Fruit fly (Drosophila melanogaster) whole organism, embryonic: ENCODE results near the gene TBC1d7.

Experiments used
- CG1233 ChIP-seq: fragments of 200-800 bp; sonication (Bioruptor generic); optimal IDR thresholded peaks from 4 replicates; lab custom pipeline; 2018; ENCODE audit warnings: missing biosample characterization, mild to moderate bottlenecking, missing genetic modification characterization
- CG12942 ChIP-seq: fragments of 200-800 bp; sonication (Bioruptor generic); optimal IDR thresholded peaks from 3 replicates; lab custom pipeline; 2016; ENCODE audit warnings: missing biosample characterization, missing genetic modification characterization
- CG15696 ChIP-seq: fragments of 200-800 bp; sonication (Bioruptor generic); optimal IDR thresholded peaks from 2 replicates; lab custom pipeline; 2019; ENCODE audit warnings: missing biosample characterization, mild to moderate bottlenecking, missing genetic modification characterization, moderate library complexity
- CG1647 ChIP-seq: fragments of 200-800 bp; sonication (Bioruptor generic); optimal IDR thresholded peaks from 3 replicates; lab custom pipeline; 2016; ENCODE audit warnings: missing biosample characterization, missing genetic modification characterization
- CG17359 ChIP-seq: fragments of 200-800 bp; sonication (Bioruptor generic); optimal IDR thresholded peaks from 3 replicates; lab custom pipeline; 2018; ENCODE audit warnings: missing biosample characterization, mild to moderate bottlenecking, missing genetic modification characterization, moderate library complexity
- CG2678 ChIP-seq: fragments of 200-800 bp; sonication (Bioruptor generic); optimal IDR thresholded peaks from 3 replicates; lab custom pipeline; 2019; ENCODE audit warnings: missing biosample characterization, mild to moderate bottlenecking, missing genetic modification characterization, moderate library complexity
- CG32772 ChIP-seq: fragments of 200-800 bp; sonication (Bioruptor generic); IDR thresholded peaks from 2 replicates; pipeline ENCODE4 v1.3.6; 2022; ENCODE audit warnings: missing biosample characterization, missing genetic modification characterization
- CG3838 ChIP-seq: fragments of 200-800 bp; sonication (Bioruptor generic); optimal IDR thresholded peaks from 3 replicates; lab custom pipeline; 2016; ENCODE audit warnings: missing biosample characterization, missing genetic modification characterization
- CG4707 ChIP-seq: fragments of 200-800 bp; sonication (Bioruptor generic); optimal IDR thresholded peaks from 2 replicates; lab custom pipeline; 2018; ENCODE audit warnings: missing biosample characterization, mild to moderate bottlenecking, missing genetic modification characterization, moderate library complexity
- CG6654 ChIP-seq: fragments of 200-800 bp; sonication (Bioruptor generic); optimal IDR thresholded peaks from 2 replicates; lab custom pipeline; 2017; ENCODE audit warnings: missing biosample characterization, mild to moderate bottlenecking, missing genetic modification characterization
- CG6765 ChIP-seq: fragments of 200-800 bp; sonication (Bioruptor generic); optimal IDR thresholded peaks from 3 replicates; lab custom pipeline; 2017; ENCODE audit warnings: missing biosample characterization, mild to moderate bottlenecking, missing genetic modification characterization
- CG7928 ChIP-seq: fragments of 200-800 bp; sonication (Bioruptor generic); optimal IDR thresholded peaks from 2 replicates; lab custom pipeline; 2017; ENCODE audit warnings: missing biosample characterization, mild to moderate bottlenecking, missing genetic modification characterization
- CG8478 ChIP-seq: fragments of >200 bp; optimal IDR thresholded peaks from 2 replicates; lab custom pipeline; 2018
- CG8924 ChIP-seq: fragments of 200-800 bp; optimal IDR thresholded peaks from 3 replicates; lab custom pipeline; 2019; ENCODE audit warnings: missing biosample characterization, mild to moderate bottlenecking, missing genetic modification characterization, moderate library complexity
- CG9215 ChIP-seq: fragments of 200-800 bp; sonication (Bioruptor generic); IDR thresholded peaks from 2 replicates; pipeline ENCODE4 v1.3.6; 2022; ENCODE audit warnings: missing biosample characterization, missing genetic modification characterization
- CG9797 ChIP-seq: fragments of 200-800 bp; sonication (Bioruptor generic); optimal IDR thresholded peaks from 3 replicates; lab custom pipeline; 2018; ENCODE audit warnings: missing biosample characterization, mild to moderate bottlenecking, missing genetic modification characterization
- Chrac-16 ChIP-seq: fragments of 200-800 bp; sonication (Bioruptor generic); optimal IDR thresholded peaks from 3 replicates; lab custom pipeline; 2016; ENCODE audit warnings: missing biosample characterization, missing genetic modification characterization
- CoRest ChIP-seq: fragments of 200-800 bp; sonication (Bioruptor generic); optimal IDR thresholded peaks from 3 replicates; lab custom pipeline; 2018; ENCODE audit warnings: missing biosample characterization, mild to moderate bottlenecking, missing genetic modification characterization, moderate library complexity
- Deaf1 ChIP-seq: fragments of 200-800 bp; optimal IDR thresholded peaks from 3 replicates; lab custom pipeline; 2019; ENCODE audit warnings: missing biosample characterization, mild to moderate bottlenecking, missing genetic modification characterization, moderate library complexity
- Dll ChIP-seq: fragments of 200-800 bp; sonication (Bioruptor generic); IDR thresholded peaks from 4 replicates; pipeline ENCODE4 v1.3.6; 2022; ENCODE audit warnings: missing biosample characterization, missing genetic modification characterization; ENCODE audit not compliant: partially characterized antibody
- Ets97D ChIP-seq: fragments of 200-800 bp; sonication (Bioruptor generic); optimal IDR thresholded peaks from 3 replicates; lab custom pipeline; 2016; ENCODE audit warnings: missing biosample characterization, missing genetic modification characterization
- HLHmδ ChIP-seq: fragments of 200-800 bp; sonication (Bioruptor generic); optimal IDR thresholded peaks from 2 replicates; lab custom pipeline; 2018; ENCODE audit warnings: missing biosample characterization, mild to moderate bottlenecking, missing genetic modification characterization, moderate library complexity
- Hmr ChIP-seq: fragments of 200-800 bp; sonication (Bioruptor generic); optimal IDR thresholded peaks from 3 replicates; lab custom pipeline; 2017; ENCODE audit warnings: mild to moderate bottlenecking, missing biosample characterization, missing genetic modification reagents, missing genetic modification characterization
- Kr ChIP-seq: fragments of 200-800 bp; sonication (Bioruptor generic); optimal IDR thresholded peaks from 2 replicates; lab custom pipeline; 2017; ENCODE audit warnings: missing biosample characterization, mild to moderate bottlenecking, missing genetic modification characterization
- Lim3 ChIP-seq: fragments of 200-800 bp; sonication (Bioruptor generic); IDR thresholded peaks from 2 replicates; pipeline ENCODE4 v1.3.6; 2022; ENCODE audit warnings: missing biosample characterization, missing genetic modification characterization
- MTF-1 ChIP-seq: fragments of 200-800 bp; sonication (Bioruptor generic); optimal IDR thresholded peaks from 2 replicates; lab custom pipeline; 2018; ENCODE audit warnings: missing biosample characterization, mild to moderate bottlenecking, missing genetic modification characterization, borderline replicate concordance
- Mrtf ChIP-seq: fragments of 200-800 bp; sonication (Bioruptor generic); IDR thresholded peaks from 3 replicates; pipeline ENCODE4 v1.3.6; 2022; ENCODE audit warnings: missing biosample characterization, missing genetic modification characterization
- Myb ChIP-seq: fragments of 200-800 bp; sonication (Bioruptor generic); optimal IDR thresholded peaks from 2 replicates; lab custom pipeline; 2016; ENCODE audit warnings: missing biosample characterization, missing genetic modification characterization
- Ptx1 ChIP-seq: fragments of 200-800 bp; sonication (Bioruptor generic); IDR thresholded peaks from 2 replicates; pipeline ENCODE4 v1.3.6; 2022; ENCODE audit warnings: missing biosample characterization, missing genetic modification characterization
- Sox100B ChIP-seq: fragments of 200-800 bp; sonication (Bioruptor generic); optimal IDR thresholded peaks from 3 replicates; lab custom pipeline; 2018; ENCODE audit warnings: missing biosample characterization, mild to moderate bottlenecking, missing genetic modification characterization
- Trl ChIP-seq, 3 experiments: fragments of >200 bp in 2 of 3; fragments of 200-800 bp in 1 of 3; sonication (Bioruptor generic) in 1 of 3; optimal IDR thresholded peaks; 2 replicates in 1 of 3; 3 replicates in 2 of 3; lab custom pipeline; 2016 to 2017; ENCODE audit warnings: missing biosample characterization in 1 of 3, missing genetic modification characterization in 1 of 3
- chinmo ChIP-seq: fragments of 200-800 bp; sonication (Bioruptor generic); IDR thresholded peaks from 4 replicates; pipeline ENCODE4 v1.3.6; 2022; ENCODE audit warnings: missing biosample characterization, missing genetic modification characterization; ENCODE audit not compliant: partially characterized antibody
- crc ChIP-seq: fragments of 200-800 bp; sonication (Bioruptor generic); optimal IDR thresholded peaks from 2 replicates; lab custom pipeline; 2016; ENCODE audit warnings: missing biosample characterization, missing genetic modification characterization
- disco-r ChIP-seq: fragments of 200-800 bp; sonication (Bioruptor generic); optimal IDR thresholded peaks from 2 replicates; lab custom pipeline; 2016; ENCODE audit warnings: missing biosample characterization, missing genetic modification characterization
- ewg ChIP-seq: fragments of 200-800 bp; sonication (Bioruptor generic); optimal IDR thresholded peaks from 3 replicates; lab custom pipeline; 2017; ENCODE audit warnings: mild to moderate bottlenecking, missing biosample characterization, missing genetic modification reagents, missing genetic modification characterization
- exex ChIP-seq: fragments of 200-800 bp; sonication (Bioruptor generic); optimal IDR thresholded peaks from 4 replicates; lab custom pipeline; 2018; ENCODE audit warnings: missing biosample characterization, mild to moderate bottlenecking, missing genetic modification characterization, moderate library complexity
- eyg ChIP-seq: fragments of 200-800 bp; sonication (Bioruptor generic); optimal IDR thresholded peaks from 3 replicates; lab custom pipeline; 2016; ENCODE audit warnings: missing biosample characterization, missing genetic modification characterization
- fd3F ChIP-seq: fragments of 200-800 bp; sonication (Bioruptor generic); optimal IDR thresholded peaks from 2 replicates; lab custom pipeline; 2018; ENCODE audit warnings: missing biosample characterization, mild to moderate bottlenecking, missing genetic modification characterization, moderate library complexity
- gt ChIP-seq: fragments of 200-800 bp; sonication (Bioruptor generic); IDR thresholded peaks from 2 replicates; pipeline ENCODE4 v1.3.6; 2022; ENCODE audit warnings: missing biosample characterization, missing genetic modification characterization
- hkb ChIP-seq, 2 experiments: fragments of 200-800 bp in 1 of 2; fragments of >200 bp in 1 of 2; sonication (Bioruptor generic) in 1 of 2; IDR thresholded peaks in 1 of 2; optimal IDR thresholded peaks in 1 of 2; 2 replicates each; pipeline versions ENCODE4 v1.3.6 to Lab custom; 2017 to 2022; ENCODE audit warnings: missing biosample characterization in 1 of 2, missing genetic modification characterization in 1 of 2
- ind ChIP-seq: fragments of 200-800 bp; sonication (Bioruptor generic); optimal IDR thresholded peaks from 3 replicates; lab custom pipeline; 2016; ENCODE audit warnings: missing biosample characterization, missing genetic modification characterization
- lov ChIP-seq, 2 experiments: fragments of 200-800 bp in 1 of 2; fragments of >200 bp in 1 of 2; sonication (Bioruptor generic) in 1 of 2; IDR thresholded peaks in 1 of 2; optimal IDR thresholded peaks in 1 of 2; 2 replicates in 1 of 2; 3 replicates in 1 of 2; pipeline versions ENCODE4 v1.3.6 to Lab custom; 2017 to 2022; ENCODE audit warnings: missing biosample characterization in 1 of 2, missing genetic modification characterization in 1 of 2
- maf-S ChIP-seq: fragments of 200-800 bp; sonication (Bioruptor generic); optimal IDR thresholded peaks from 2 replicates; lab custom pipeline; 2016; ENCODE audit warnings: missing biosample characterization, missing genetic modification characterization
- pfk ChIP-seq: fragments of 200-800 bp; sonication (Bioruptor generic); optimal IDR thresholded peaks from 2 replicates; lab custom pipeline; 2018; ENCODE audit warnings: missing biosample characterization, mild to moderate bottlenecking, missing genetic modification characterization, moderate library complexity
- pum ChIP-seq: fragments of 200-800 bp; sonication (Bioruptor generic); optimal IDR thresholded peaks from 2 replicates; lab custom pipeline; 2016; ENCODE audit warnings: missing biosample characterization, missing genetic modification characterization
- scrt ChIP-seq: fragments of 200-800 bp; sonication (Bioruptor generic); optimal IDR thresholded peaks from 2 replicates; lab custom pipeline; 2018; ENCODE audit warnings: missing biosample characterization, mild to moderate bottlenecking, missing genetic modification characterization, moderate library complexity
- sens-2 ChIP-seq: fragments of 200-800 bp; sonication (Bioruptor generic); IDR thresholded peaks from 2 replicates; pipeline ENCODE4 v1.3.6; 2022; ENCODE audit warnings: missing biosample characterization, missing genetic modification characterization
- slp2 ChIP-seq: fragments of 200-800 bp; sonication (Bioruptor generic); optimal IDR thresholded peaks from 2 replicates; lab custom pipeline; 2016; ENCODE audit warnings: missing biosample characterization, missing genetic modification characterization
- tna ChIP-seq: fragments of 200-800 bp; sonication (Bioruptor generic); IDR thresholded peaks from 2 replicates; pipeline ENCODE4 v1.3.6; 2022; ENCODE audit warnings: missing biosample characterization, missing genetic modification characterization; ENCODE audit not compliant: partially characterized antibody
- usp ChIP-seq: fragments of >200 bp; optimal IDR thresholded peaks from 2 replicates; lab custom pipeline; 2017; ENCODE audit warnings: missing biosample characterization, missing genetic modification characterization

Gene TBC1d7

DNA sequence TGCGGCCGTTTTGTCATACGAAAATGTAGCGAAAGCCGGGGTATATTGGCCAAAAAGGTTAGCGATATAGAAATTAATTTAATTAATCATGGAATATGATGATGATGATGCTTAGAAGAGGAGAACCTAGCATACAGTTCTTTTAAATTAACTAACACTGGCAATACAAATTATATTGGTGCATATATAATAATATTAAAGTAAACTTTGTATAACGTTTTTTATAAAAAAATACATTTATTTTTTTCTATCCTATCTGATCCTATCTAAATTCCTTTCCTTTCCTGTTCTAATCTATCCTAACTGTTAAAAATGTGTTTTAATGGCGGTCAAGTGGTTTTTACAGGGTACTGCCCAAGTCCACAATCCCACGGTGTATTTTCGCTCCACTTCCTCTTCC lies 44.4 kb downstream of the TBC1d7 start (continued):
- TF ChIP-seq slp2 (GFP tag; lab: Kevin White, UChicago) (no peak), CG2678 (peak; percentile 47), CG7928 (GFP tag; lab: Kevin White, UChicago) (no peak), CG32772 (GFP tag; lab: Robert Waterston, UW) (no peak), pum (GFP tag; lab: Kevin White, UChicago) (no peak), maf-S (GFP tag; lab: Kevin White, UChicago) (no peak), ewg (GFP tag; lab: Kevin White, UChicago) (peak; percentile 31), CG9797 (GFP tag; lab: Kevin White, UChicago) (no peak), eyg (GFP tag; lab: Kevin White, UChicago) (no peak), CG8924 (tag; lab: Kevin White, UChicago) (peak; percentile 12), MTF-1 (GFP tag; lab: Kevin White, UChicago) (no peak), CG6765 (GFP tag; lab: Kevin White, UChicago) (no peak), Myb (GFP tag; lab: Kevin White, UChicago) (no peak), Ets97D (GFP tag; lab: Kevin White, UChicago) (no peak), gt (GFP tag; lab: Robert Waterston, UW) (no peak), lov (optimal IDR thresholded peaks at IDR 0.05; lab: Kevin White, UChicago) (no peak), lov (GFP tag; IDR thresholded peaks at IDR 0.05; lab: Robert Waterston, UW) (no peak), CG3838 (no peak), crc (no peak), HLHmδ (GFP tag; lab: Kevin White, UChicago) (no peak), CG12942 (no peak), Ptx1 (peak; percentile 52; the same call in 1 of the 2 replicates), scrt (GFP tag; lab: Kevin White, UChicago) (no peak), CG15696 (tag; lab: Kevin White, UChicago) (no peak), Deaf1 (tag; lab: Kevin White, UChicago) (no peak), fd3F (GFP tag; lab: Kevin White, UChicago) (no peak), usp (GFP tag; lab: Kevin White, UChicago) (no peak), tna (GFP tag; lab: Robert Waterston, UW) (no peak), CG6654 (GFP tag; lab: Kevin White, UChicago) (no peak), Lim3 (GFP tag; lab: Robert Waterston, UW) (no peak), Hmr (GFP tag; lab: Kevin White, UChicago) (peak; percentile 2), CG8478 (no peak), CG4707 (no peak), Trl (optimal IDR thresholded peaks at IDR 0.05; lab: Kevin White, UChicago) (no peak), Trl (GFP tag; optimal IDR thresholded peaks at IDR 0.05; lab: Kevin White, UChicago) (no peak), ind (GFP tag; lab: Kevin White, UChicago) (peak; percentile 5), CG17359 (peak; percentile 23), exex (tag; lab: Kevin White, UChicago) (no peak), Kr (no peak), Mrtf (GFP tag; lab: Robert Waterston, UW) (no peak), sens-2 (no peak), Dll (GFP tag; lab: Robert Waterston, UW) (no peak), CG9215 (GFP tag; lab: Robert Waterston, UW) (no peak), CoRest (tag; lab: Kevin White, UChicago) (peak; percentile 58), chinmo (GFP tag; lab: Robert Waterston, UW) (no peak), CG1233 (GFP tag; lab: Kevin White, UChicago) (no peak), CG1647 (GFP tag; lab: Kevin White, UChicago) (no peak), hkb (optimal IDR thresholded peaks at IDR 0.05; lab: Kevin White, UChicago) (no peak), hkb (GFP tag; IDR thresholded peaks at IDR 0.05; lab: Robert Waterston, UW) (no peak), disco-r (no peak), Chrac-16 (no peak), pfk (GFP tag; lab: Kevin White, UChicago) (no peak), Sox100B (peak; percentile 73)
